Fruit fly (Drosophila melanogaster): ENCODE results near the gene CG12659.

The CG12659 gene

dm6 chrX:8593159-8593476, 1.6 kb upstream of the CG12659 start:
- TF ChIP-seq Crg-1 (GFP tag; optimal IDR thresholded peaks at IDR 0.05) (no peak), toe (GFP tag; optimal IDR thresholded peaks at IDR 0.05) (no peak), Clk (GFP tag; optimal IDR thresholded peaks at IDR 0.05) (no peak), cic (GFP tag; optimal IDR thresholded peaks at IDR 0.05) (no peak), kay (GFP tag; ENCODE audit: borderline replicate concordance) (no peak), CG11617 (GFP tag; optimal IDR thresholded peaks at IDR 0.05) (no peak), CG7101 (tag; optimal IDR thresholded peaks at IDR 0.05) (no peak), CG1620 (GFP tag; optimal IDR thresholded peaks at IDR 0.05) (no peak), bab1 (GFP tag; optimal IDR thresholded peaks at IDR 0.05) (no peak), cnc (optimal IDR thresholded peaks at IDR 0.05) (no peak), Hr96 (GFP tag; optimal IDR thresholded peaks at IDR 0.05) (no peak), CG33017 (tag; optimal IDR thresholded peaks at IDR 0.05) (no peak), CG7045 (GFP tag; optimal IDR thresholded peaks at IDR 0.05) (no peak)

DNA sequence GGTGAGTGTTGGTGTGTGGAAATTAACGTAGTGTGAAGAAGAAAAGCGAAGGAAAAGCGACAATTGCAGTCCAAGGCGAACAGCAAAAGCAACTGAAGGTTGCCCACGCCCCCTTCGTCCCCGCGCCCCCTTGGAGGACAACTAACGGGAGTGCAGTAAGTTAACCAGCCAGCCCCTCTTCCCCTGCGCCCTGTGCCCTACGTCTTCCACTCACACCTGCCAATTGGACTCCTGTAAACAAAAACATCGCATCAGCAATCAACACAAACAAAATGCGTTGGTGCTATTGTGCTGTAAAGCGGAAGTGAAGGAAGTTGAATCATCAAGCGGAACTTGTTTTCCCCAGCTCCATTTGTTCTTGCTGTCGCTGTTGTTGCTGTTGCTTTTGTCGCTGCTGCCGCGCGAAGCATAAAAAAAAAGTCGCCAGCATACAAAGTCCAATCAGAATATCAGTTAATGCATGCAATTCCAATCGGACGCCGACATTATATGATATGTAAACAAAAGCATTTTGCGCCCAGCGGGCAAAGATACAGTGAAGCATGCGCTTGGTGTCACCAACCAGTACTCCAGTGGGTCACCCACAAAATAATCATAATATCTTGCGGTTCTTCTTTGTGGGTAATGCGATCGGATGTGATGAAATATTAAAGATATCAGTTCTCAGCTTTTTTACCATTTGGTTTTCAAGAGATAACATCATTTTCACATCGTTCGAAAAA, 1.1 kb upstream of the CG12659 start:
- no peak for TF ChIP-seq CG11617 (GFP tag; optimal IDR thresholded peaks at IDR 0.05)
- TF ChIP-seq bab1 (GFP tag; optimal IDR thresholded peaks at IDR 0.05), result no peak
- no peak for TF ChIP-seq CG1620 (GFP tag; optimal IDR thresholded peaks at IDR 0.05)
- no peak for TF ChIP-seq toe (GFP tag; optimal IDR thresholded peaks at IDR 0.05)
- peak; percentile 71 for TF ChIP-seq pad (GFP tag; optimal IDR thresholded peaks at IDR 0.05)
- TF ChIP-seq tj (GFP tag; optimal IDR thresholded peaks at IDR 0.05), result peak; percentile 59
- no peak for TF ChIP-seq Hr96 (GFP tag; optimal IDR thresholded peaks at IDR 0.05)
- no peak for TF ChIP-seq CG33017 (tag; optimal IDR thresholded peaks at IDR 0.05)
- no peak for TF ChIP-seq kay (GFP tag; ENCODE audit: borderline replicate concordance)
- no peak for TF ChIP-seq cnc (optimal IDR thresholded peaks at IDR 0.05)
- TF ChIP-seq CG7101 (tag; optimal IDR thresholded peaks at IDR 0.05), result no peak

dm6 chrX:8588607-8589171, 2.8 kb downstream of the CG12659 start, which contains the start of gene CG12081:
Gene CG12081 (plus strand): TSS chrX:8588811.
- no peak for TF ChIP-seq CG33017 (tag; optimal IDR thresholded peaks at IDR 0.05)
- peak; percentile 25 for TF ChIP-seq CG14711 (tag; optimal IDR thresholded peaks at IDR 0.05)
- TF ChIP-seq CG5204 (GFP tag; optimal IDR thresholded peaks at IDR 0.05), result no peak
- peak; percentile 50 for TF ChIP-seq bab1 (GFP tag; optimal IDR thresholded peaks at IDR 0.05)
- TF ChIP-seq tj (GFP tag; optimal IDR thresholded peaks at IDR 0.05), result no peak
- TF ChIP-seq CG7101 (tag; optimal IDR thresholded peaks at IDR 0.05), result peak; percentile 11
- TF ChIP-seq CG1620 (GFP tag; optimal IDR thresholded peaks at IDR 0.05), result peak; percentile 30
- TF ChIP-seq kay (GFP tag; ENCODE audit: borderline replicate concordance), result no peak
- TF ChIP-seq Mnt (GFP tag; optimal IDR thresholded peaks at IDR 0.05), result peak; percentile 51

DNA sequence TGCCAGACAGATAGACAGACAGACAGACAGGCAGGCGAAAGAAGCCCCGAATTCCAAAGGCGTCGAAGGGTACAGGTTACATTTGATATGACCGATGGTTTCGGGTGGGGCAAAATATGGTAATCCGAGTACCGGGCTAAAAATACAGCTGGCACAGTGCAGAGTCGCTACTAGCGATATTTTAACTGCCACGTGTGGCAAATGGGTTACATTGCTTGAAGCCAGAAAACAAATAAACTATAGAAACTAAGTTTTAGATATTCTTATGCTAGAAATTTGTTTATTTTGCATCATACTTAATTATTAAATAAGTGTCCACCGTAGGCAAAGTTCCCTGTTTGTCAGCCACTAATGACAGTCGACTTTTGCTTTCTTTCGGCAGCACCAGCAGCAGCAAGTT, 8.4 kb downstream of the CG12659 start:
- TF ChIP-seq cic (GFP tag; optimal IDR thresholded peaks at IDR 0.05) (no peak), CG11617 (GFP tag; optimal IDR thresholded peaks at IDR 0.05) (no peak), cnc (optimal IDR thresholded peaks at IDR 0.05) (no peak), pad (GFP tag; optimal IDR thresholded peaks at IDR 0.05) (no peak)

dm6 chrX:8580794-8581193, 10.7 kb downstream of the CG12659 start:
- TF ChIP-seq ovo (GFP tag; optimal IDR thresholded peaks at IDR 0.05), result peak; percentile 22
- TF ChIP-seq kay (GFP tag; ENCODE audit: borderline replicate concordance), result no peak
- TF ChIP-seq CG5204 (GFP tag; optimal IDR thresholded peaks at IDR 0.05), result no peak
- TF ChIP-seq CG11617 (GFP tag; optimal IDR thresholded peaks at IDR 0.05), result no peak

DNA sequence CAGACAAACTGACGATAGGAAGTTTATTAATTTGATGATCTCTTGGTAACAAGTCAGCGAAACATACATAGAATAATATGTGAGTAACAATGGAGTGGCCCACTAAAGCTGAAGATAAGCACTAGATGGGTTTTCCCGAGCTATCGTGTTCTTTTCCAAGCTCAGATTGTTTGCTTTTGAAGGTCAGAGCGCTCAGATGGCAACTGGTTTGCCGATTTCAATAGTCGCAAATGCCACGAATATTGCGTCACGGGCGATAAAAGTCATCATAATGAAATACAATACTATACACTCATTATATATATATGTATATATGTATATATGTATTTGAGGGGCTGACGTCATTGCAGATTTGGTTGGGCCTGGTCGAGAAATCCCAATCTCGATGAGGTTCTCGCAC, 11.7 kb downstream of the CG12659 start:
- TF ChIP-seq Hr96 (GFP tag; optimal IDR thresholded peaks at IDR 0.05) (no peak), Crg-1 (GFP tag; optimal IDR thresholded peaks at IDR 0.05) (no peak)

- TF ChIP-seq CG33017 (tag; optimal IDR thresholded peaks at IDR 0.05), result no peak
- TF ChIP-seq kay (GFP tag; ENCODE audit: borderline replicate concordance), result no peak
- TF ChIP-seq Mnt (GFP tag; optimal IDR thresholded peaks at IDR 0.05), result no peak
- TF ChIP-seq bab1 (GFP tag; optimal IDR thresholded peaks at IDR 0.05), result no peak
- no peak for TF ChIP-seq CG12768 (GFP tag; optimal IDR thresholded peaks at IDR 0.05)
- TF ChIP-seq Crg-1 (GFP tag; optimal IDR thresholded peaks at IDR 0.05), result no peak
Observed at dm6 chrX:8579097-8579496, 12.4 kb downstream of the CG12659 start.

DNA sequence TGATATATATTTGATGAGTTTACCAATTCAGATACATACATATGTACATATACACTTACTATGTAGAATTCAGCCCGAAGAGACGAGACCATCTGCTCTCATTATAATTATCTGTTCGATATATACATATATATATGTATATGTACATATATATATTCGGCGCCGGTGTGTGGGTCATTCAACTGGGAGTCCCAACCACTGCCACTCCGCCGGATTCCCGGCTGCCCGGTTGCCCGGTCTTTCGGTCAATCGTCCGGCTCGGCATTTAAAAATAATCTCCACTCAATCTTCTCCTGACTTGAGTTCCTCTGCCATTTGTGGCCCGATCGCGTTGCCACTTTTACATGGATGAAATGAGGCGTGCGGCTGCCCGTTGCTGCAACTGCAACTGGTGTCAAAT, 14.9 kb downstream of the CG12659 start:
- TF ChIP-seq CG1620 (GFP tag; optimal IDR thresholded peaks at IDR 0.05), result no peak
- no peak for TF ChIP-seq Mnt (GFP tag; optimal IDR thresholded peaks at IDR 0.05)
